Worm (Caenorhabditis elegans): ENCODE results near the gene nlp-59.

nlp-59 gene

DNA sequence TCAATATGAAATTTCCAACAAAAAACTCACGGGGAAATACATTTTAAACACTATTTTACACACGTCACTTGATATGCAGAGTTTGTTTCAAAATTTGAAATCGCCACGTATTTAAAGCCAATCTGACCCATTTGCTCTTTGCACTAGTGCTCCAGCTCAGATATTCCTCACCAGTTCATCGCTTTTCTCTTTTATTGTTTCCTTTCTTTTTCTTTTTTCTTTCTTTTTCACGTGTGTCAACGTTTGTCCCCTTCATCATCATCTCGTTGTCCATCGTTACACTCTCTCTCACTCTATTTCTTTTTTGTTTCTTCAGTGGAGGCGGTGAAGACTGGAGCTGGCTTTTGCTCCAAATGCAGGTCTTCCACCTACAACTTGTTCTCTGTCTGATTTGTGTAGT is 13.4 kb downstream of the nlp-59 start, which contains the start of gene F02D8.4:
Gene F02D8.4, plus strand, starts transcription at position 301 of the 400 bp plus-strand sequence.
- peak; percentile 4 for TF ChIP-seq C34F6.9 (tag; optimal IDR thresholded peaks at IDR 0.05)
- TF ChIP-seq lin-39 (tag; optimal IDR thresholded peaks at IDR 0.05): no peak
- no peak for TF ChIP-seq fos-1 (tag; optimal IDR thresholded peaks at IDR 0.05)
- no peak for TF ChIP-seq nhr-12 (tag; optimal IDR thresholded peaks at IDR 0.05)
- TF ChIP-seq ztf-4 (tag; optimal IDR thresholded peaks at IDR 0.05): no peak
- TF ChIP-seq unc-39 (tag; optimal IDR thresholded peaks at IDR 0.05): no peak
- TF ChIP-seq alr-1 (tag; optimal IDR thresholded peaks at IDR 0.05): no peak
- TF ChIP-seq ztf-11 (tag; optimal IDR thresholded peaks at IDR 0.05): no peak

DNA sequence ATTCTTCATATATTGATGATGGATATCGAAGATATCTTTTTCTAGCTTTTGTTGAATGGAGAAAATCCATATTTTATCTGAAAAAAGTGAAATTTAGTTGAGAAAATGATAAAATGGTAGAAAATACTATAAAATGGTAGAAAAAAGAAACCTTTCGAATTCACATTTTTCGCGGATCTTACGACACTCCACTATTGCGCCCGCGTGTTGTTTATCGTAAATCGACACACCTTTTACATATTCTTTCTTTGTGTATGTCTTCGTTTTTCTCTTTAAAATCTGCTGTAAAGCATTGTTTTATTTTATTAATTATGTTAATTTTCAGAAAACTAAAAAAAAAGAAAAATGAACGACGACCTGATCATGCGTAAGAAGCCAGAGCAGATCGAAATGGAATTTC is 19.6 kb downstream of the nlp-59 start, which contains the start of the genes cdt-2 and T01C3.2:
Gene cdt-2, minus strand, starts transcription at position 284 of the 400 bp plus-strand sequence.
Gene T01C3.2, plus strand, starts transcription at position 326 of the 400 bp plus-strand sequence.
- TF ChIP-seq alr-1 (tag; optimal IDR thresholded peaks at IDR 0.05): no peak
- TF ChIP-seq egl-27 (tag; optimal IDR thresholded peaks at IDR 0.05): no peak
- no peak for TF ChIP-seq ztf-4 (tag; optimal IDR thresholded peaks at IDR 0.05)
- TF ChIP-seq sma-9 (GFP tag; optimal IDR thresholded peaks at IDR 0.05): peak; percentile 21
- no peak for TF ChIP-seq sma-9 (tag; optimal IDR thresholded peaks at IDR 0.05)
- TF ChIP-seq ceh-82 (tag; optimal IDR thresholded peaks at IDR 0.05): no peak
- TF ChIP-seq crh-2 (tag; optimal IDR thresholded peaks at IDR 0.05): peak; percentile 13
- no peak for TF ChIP-seq dmd-4 (tag; optimal IDR thresholded peaks at IDR 0.05)
- no peak for TF ChIP-seq peb-1 (tag; optimal IDR thresholded peaks at IDR 0.05)
- peak; percentile 6 for TF ChIP-seq nhr-25 (tag; optimal IDR thresholded peaks at IDR 0.05)
- TF ChIP-seq mdl-1 (tag; optimal IDR thresholded peaks at IDR 0.05): no peak
- TF ChIP-seq lin-11 (tag; optimal IDR thresholded peaks at IDR 0.05): no peak
- no peak for TF ChIP-seq nhr-23 (tag; optimal IDR thresholded peaks at IDR 0.05)
- no peak for TF ChIP-seq nhr-10 (tag; optimal IDR thresholded peaks at IDR 0.05)
- peak; percentile 69 for TF ChIP-seq unc-55 (GFP tag; optimal IDR thresholded peaks at IDR 0.05)
- no peak for TF ChIP-seq lin-39 (tag; optimal IDR thresholded peaks at IDR 0.05)
- peak; percentile 84 for TF ChIP-seq R02D3.7 (tag; optimal IDR thresholded peaks at IDR 0.05)
- TF ChIP-seq gmeb-1 (tag; optimal IDR thresholded peaks at IDR 0.05): peak; percentile 82
- TF ChIP-seq sem-4 (tag; optimal IDR thresholded peaks at IDR 0.05): no peak
- TF ChIP-seq nhr-129 (tag; optimal IDR thresholded peaks at IDR 0.05): peak; percentile 12
- no peak for TF ChIP-seq sma-3 (GFP tag; optimal IDR thresholded peaks at IDR 0.05)
- TF ChIP-seq lsy-2 (tag; optimal IDR thresholded peaks at IDR 0.05): peak in 1 of 2 experiments; percentile 67

DNA sequence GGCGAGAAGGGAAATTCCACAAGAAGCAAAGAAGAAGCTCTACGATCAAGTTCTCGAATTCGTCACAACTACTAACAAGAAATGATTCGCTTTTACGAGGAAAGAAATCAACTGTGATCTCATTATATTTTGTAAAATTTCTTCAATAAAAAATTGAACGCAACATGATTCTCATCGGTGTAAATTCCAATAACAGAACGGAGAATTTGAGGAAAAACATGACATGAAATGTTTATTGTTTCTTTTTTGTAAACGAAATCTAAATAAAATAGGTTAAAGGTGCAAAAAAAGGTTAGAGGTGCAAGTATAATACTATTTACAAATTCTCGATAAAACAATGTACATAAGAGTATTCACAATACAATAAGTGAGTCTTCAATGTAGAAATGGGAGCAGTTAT is 20.3 kb downstream of the nlp-59 start:
- TF ChIP-seq unc-55 (GFP tag; optimal IDR thresholded peaks at IDR 0.05): no peak
- TF ChIP-seq lsy-2 (tag; optimal IDR thresholded peaks at IDR 0.05): no peak
- no peak for TF ChIP-seq nhr-129 (tag; optimal IDR thresholded peaks at IDR 0.05)
- no peak for TF ChIP-seq lin-39 (tag; optimal IDR thresholded peaks at IDR 0.05)
- TF ChIP-seq ama-1 (optimal IDR thresholded peaks at IDR 0.05): no peak
- no peak for TF ChIP-seq mdl-1 (tag; optimal IDR thresholded peaks at IDR 0.05)
- no peak for TF ChIP-seq sem-4 (tag; optimal IDR thresholded peaks at IDR 0.05)
- TF ChIP-seq nhr-21 (tag; optimal IDR thresholded peaks at IDR 0.05): no peak
- no peak for TF ChIP-seq nhr-11 (tag; optimal IDR thresholded peaks at IDR 0.05)
- no peak for TF ChIP-seq dmd-4 (tag; optimal IDR thresholded peaks at IDR 0.05)
- TF ChIP-seq lin-13 (GFP tag; optimal IDR thresholded peaks at IDR 0.05): no peak
- TF ChIP-seq Y55F3AM.14 (GFP tag; optimal IDR thresholded peaks at IDR 0.05): no peak

DNA sequence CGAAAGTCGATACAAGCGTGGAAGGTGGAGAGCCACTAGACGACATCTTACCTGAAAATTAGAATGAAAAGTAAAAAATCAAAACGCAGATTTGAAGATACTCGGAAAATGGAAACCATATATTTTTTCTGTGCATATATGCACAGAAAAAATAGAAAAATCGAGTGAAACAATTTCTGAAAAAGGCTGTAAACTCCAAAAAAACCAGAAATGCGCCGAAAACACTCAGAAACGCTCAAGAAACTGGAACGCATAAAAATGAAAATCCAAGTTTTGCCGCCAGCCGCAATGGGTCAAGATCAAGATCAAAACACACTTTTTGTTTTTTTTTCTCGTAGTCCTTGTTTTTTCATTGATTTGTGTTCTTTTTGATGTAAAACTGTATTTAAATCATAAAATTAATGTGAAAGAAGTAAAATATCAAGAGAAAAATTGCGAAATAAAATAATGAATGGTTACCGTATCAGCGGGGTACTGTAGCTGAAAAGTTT is 21.4 kb downstream of the nlp-59 start, which contains the start of gene T01C3.3:
Gene T01C3.3, minus strand, starts transcription at position 51 of the 491 bp plus-strand sequence.
- no peak for TF ChIP-seq lsy-2 (tag; optimal IDR thresholded peaks at IDR 0.05)
- TF ChIP-seq egl-27 (tag; optimal IDR thresholded peaks at IDR 0.05): no peak
- no peak for TF ChIP-seq snpc-4 (tag; optimal IDR thresholded peaks at IDR 0.05)
- TF ChIP-seq ztf-11 (tag; optimal IDR thresholded peaks at IDR 0.05): no peak
- TF ChIP-seq unc-55 (GFP tag; optimal IDR thresholded peaks at IDR 0.05): no peak

DNA sequence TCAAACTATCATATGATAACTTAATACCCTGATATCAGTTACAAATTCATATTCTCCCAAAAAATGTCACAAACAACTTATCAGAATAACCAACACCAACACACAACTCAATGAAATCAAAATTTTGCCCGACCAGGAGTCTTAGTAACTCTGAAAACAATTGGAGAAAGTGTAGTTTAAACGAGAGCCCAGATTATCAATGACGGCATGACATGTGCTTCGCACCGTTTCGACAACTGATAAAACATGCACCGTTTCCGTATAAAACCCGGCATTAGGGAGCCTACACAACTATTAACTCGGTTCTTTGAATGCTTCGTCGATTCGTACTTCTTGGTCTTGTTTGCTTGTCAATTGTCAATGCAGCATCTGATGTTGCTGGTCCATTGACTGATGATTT is 22.4 kb downstream of the nlp-59 start, which contains the start of gene fil-1:
Gene fil-1, plus strand, starts transcription at position 219 of the 400 bp plus-strand sequence.
- TF ChIP-seq fos-1 (tag; optimal IDR thresholded peaks at IDR 0.05) (peak; percentile 40), sma-9 (GFP tag; optimal IDR thresholded peaks at IDR 0.05) (peak; percentile 60), sma-9 (tag; optimal IDR thresholded peaks at IDR 0.05) (no peak), lin-13 (GFP tag; optimal IDR thresholded peaks at IDR 0.05) (no peak)
